Worm (Caenorhabditis elegans) whole organism, L2 larva: ENCODE measurements around the gene ZC518.8.

ENCODE experiments used
- C34F6.9 ChIP-seq: fragments of 150-350 bp; optimal IDR thresholded peaks from 2 replicates; lab custom pipeline; 2014; ENCODE audit warnings: missing biosample characterization, missing genetic modification characterization
- F13H6.1 ChIP-seq: sonication (generic microtip); optimal IDR thresholded peaks from 2 replicates; lab custom pipeline; 2016; ENCODE audit warnings: missing genetic modification characterization, missing compliant biosample characterization
- R02D3.7 ChIP-seq: fragments of 150-350 bp; optimal IDR thresholded peaks from 2 replicates; lab custom pipeline; 2014; ENCODE audit warnings: missing biosample characterization, missing genetic modification characterization
- Y55F3AM.14 ChIP-seq: fragments of 200-800 bp; sonication (Bioruptor generic); optimal IDR thresholded peaks from 2 replicates; lab custom pipeline; 2018; ENCODE audit warnings: mild to moderate bottlenecking, missing genetic modification characterization, missing compliant biosample characterization
- alr-1 ChIP-seq: fragments of 150-350 bp; optimal IDR thresholded peaks from 2 replicates; lab custom pipeline; 2014; ENCODE audit warnings: missing biosample characterization, missing genetic modification characterization
- blmp-1 ChIP-seq: sonication (generic microtip); optimal IDR thresholded peaks from 2 replicates; lab custom pipeline; 2017; ENCODE audit warnings: missing genetic modification characterization, mild to moderate bottlenecking, missing compliant biosample characterization, antibody characterized with exemption, moderate library complexity; ENCODE audit not compliant: insufficient read depth
- ceh-16 ChIP-seq: fragments of 150-350 bp; optimal IDR thresholded peaks from 2 replicates; lab custom pipeline; 2014; ENCODE audit warnings: missing biosample characterization, missing genetic modification characterization
- crh-2 ChIP-seq: sonication (generic microtip); optimal IDR thresholded peaks from 2 replicates; lab custom pipeline; 2017; ENCODE audit warnings: missing biosample characterization, missing genetic modification characterization
- egl-27 ChIP-seq: sonication (generic microtip); optimal IDR thresholded peaks from 3 replicates; lab custom pipeline; 2017; ENCODE audit warnings: missing biosample characterization, missing genetic modification reagents, missing genetic modification characterization
- elt-1 ChIP-seq: fragments of 150-350 bp; optimal IDR thresholded peaks from 2 replicates; lab custom pipeline; 2014; ENCODE audit warnings: missing biosample characterization, missing genetic modification characterization
- fos-1 ChIP-seq: fragments of 150-350 bp; optimal IDR thresholded peaks from 2 replicates; lab custom pipeline; 2014; ENCODE audit warnings: missing biosample characterization, missing genetic modification characterization
- gmeb-1 ChIP-seq: fragments of 150-350 bp; optimal IDR thresholded peaks from 2 replicates; lab custom pipeline; 2014; ENCODE audit warnings: missing biosample characterization, missing genetic modification characterization
- lin-11 ChIP-seq: fragments of 150-350 bp; sonication (generic microtip); optimal IDR thresholded peaks from 2 replicates; lab custom pipeline; 2014; ENCODE audit warnings: missing biosample characterization, missing genetic modification characterization, inconsistent platforms, mixed read lengths
- lin-39 ChIP-seq: fragments of 150-350 bp; optimal IDR thresholded peaks from 2 replicates; lab custom pipeline; 2014; ENCODE audit warnings: missing biosample characterization, missing genetic modification reagents, missing genetic modification characterization
- mbf-1 ChIP-seq: sonication (generic microtip); optimal IDR thresholded peaks from 2 replicates; lab custom pipeline; 2017; ENCODE audit warnings: missing biosample characterization, missing genetic modification characterization
- nhr-10 ChIP-seq: sonication (generic microtip); optimal IDR thresholded peaks from 2 replicates; lab custom pipeline; 2017; ENCODE audit warnings: missing biosample characterization, missing genetic modification characterization
- nhr-11 ChIP-seq: fragments of 150-350 bp; optimal IDR thresholded peaks from 2 replicates; lab custom pipeline; 2014; ENCODE audit warnings: missing biosample characterization, missing genetic modification characterization
- nhr-12 ChIP-seq: fragments of 150-350 bp; optimal IDR thresholded peaks from 2 replicates; lab custom pipeline; 2014; ENCODE audit warnings: missing biosample characterization, missing genetic modification characterization
- nhr-129 ChIP-seq: fragments of 150-350 bp; optimal IDR thresholded peaks from 2 replicates; lab custom pipeline; 2014; ENCODE audit warnings: missing biosample characterization, missing genetic modification characterization
- nhr-23 ChIP-seq: fragments of 150-350 bp; optimal IDR thresholded peaks from 2 replicates; lab custom pipeline; 2014; ENCODE audit warnings: missing biosample characterization, missing genetic modification reagents, missing genetic modification characterization
- nhr-25 ChIP-seq: fragments of 150-350 bp; sonication (generic microtip); optimal IDR thresholded peaks from 3 replicates; lab custom pipeline; 2014; ENCODE audit warnings: missing biosample characterization, missing genetic modification characterization
- nhr-77 ChIP-seq: fragments of 150-350 bp; optimal IDR thresholded peaks from 2 replicates; lab custom pipeline; 2014; ENCODE audit warnings: missing biosample characterization, missing genetic modification characterization
- peb-1 ChIP-seq: fragments of 150-350 bp; optimal IDR thresholded peaks from 2 replicates; lab custom pipeline; 2014; ENCODE audit warnings: missing biosample characterization, missing genetic modification characterization
- sem-4 ChIP-seq: fragments of 150-350 bp; optimal IDR thresholded peaks from 2 replicates; lab custom pipeline; 2014; ENCODE audit warnings: missing biosample characterization, missing genetic modification reagents, missing genetic modification characterization
- skn-1 ChIP-seq: sonication (generic microtip); optimal IDR thresholded peaks from 2 replicates; lab custom pipeline; 2017; ENCODE audit warnings: missing biosample characterization, missing genetic modification characterization
- sma-9 ChIP-seq, 2 experiments: fragments of 150-350 bp in 1 of 2; sonication (generic microtip) in 1 of 2; optimal IDR thresholded peaks; 2 replicates each; lab custom pipeline; 2014 to 2016; ENCODE audit warnings: missing genetic modification characterization in 2 of 2, mild to moderate bottlenecking in 1 of 2, missing biosample characterization in 1 of 2, missing compliant biosample characterization in 1 of 2, missing genetic modification reagents in 1 of 2, moderate library complexity in 1 of 2
- snpc-4 ChIP-seq: fragments of 150-350 bp; optimal IDR thresholded peaks from 2 replicates; lab custom pipeline; 2014; ENCODE audit warnings: missing biosample characterization, missing genetic modification characterization
- unc-39 ChIP-seq: fragments of 150-350 bp; optimal IDR thresholded peaks from 2 replicates; lab custom pipeline; 2014; ENCODE audit warnings: missing biosample characterization, missing genetic modification characterization
- unc-55 ChIP-seq: fragments of 150-350 bp; sonication (generic microtip); optimal IDR thresholded peaks from 3 replicates; lab custom pipeline; 2014; ENCODE audit warnings: missing biosample characterization, missing genetic modification reagents, missing genetic modification characterization
- zag-1 ChIP-seq: fragments of 150-350 bp; optimal IDR thresholded peaks from 2 replicates; lab custom pipeline; 2014; ENCODE audit warnings: missing biosample characterization, missing genetic modification characterization

The ZC518.8 gene

DNA sequence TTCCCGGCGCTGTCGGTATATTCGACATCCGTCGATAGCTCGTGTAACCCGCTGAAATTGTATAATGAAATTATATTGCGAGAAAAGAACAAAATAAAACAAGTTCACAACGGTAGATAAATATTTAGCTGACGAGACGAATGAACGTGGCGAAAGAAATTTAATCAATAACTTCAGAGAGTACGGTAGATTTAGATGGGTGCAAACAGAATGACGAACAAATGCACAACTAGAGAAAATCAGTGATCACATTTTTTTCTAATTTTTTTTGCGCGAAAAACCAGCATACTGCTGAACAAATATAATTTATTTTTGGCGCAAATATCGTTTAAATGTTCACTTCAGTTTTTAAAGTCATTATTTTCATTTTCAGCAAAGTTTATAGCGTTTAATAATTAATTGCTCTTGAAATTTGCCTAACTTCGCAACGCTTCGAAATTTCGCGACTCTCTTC lies 939 bp downstream of the ZC518.8 start, which contains the start of gene sec-24.2:
TSS of gene sec-24.2 (minus strand) at position 51 of the 454 bp plus-strand sequence.
- TF ChIP-seq C34F6.9 (tag; lab: Kevin White, UChicago) (peak; percentile 0), peb-1 (tag; lab: Kevin White, UChicago) (no peak)

- TF ChIP-seq peb-1 (tag; lab: Kevin White, UChicago) = no peak
- no peak for TF ChIP-seq elt-1 (tag; lab: Kevin White, UChicago)
- TF ChIP-seq fos-1 = no peak
- TF ChIP-seq sma-9 (GFP tag; optimal IDR thresholded peaks at IDR 0.05; lab: Kevin White, UChicago) = no peak
- TF ChIP-seq sma-9 (tag; optimal IDR thresholded peaks at IDR 0.05; lab: Kevin White, UChicago) = no peak
- no peak for TF ChIP-seq R02D3.7 (tag; lab: Kevin White, UChicago)
- no peak for TF ChIP-seq crh-2 (tag; lab: Kevin White, UChicago)
- TF ChIP-seq nhr-25 (tag; lab: Kevin White, UChicago) = no peak
- TF ChIP-seq zag-1 = no peak
- no peak for TF ChIP-seq nhr-129 (tag; lab: Kevin White, UChicago)
- no peak for TF ChIP-seq ceh-16
Measured at ce11 chrIV:12359979-12360378, 1.7 kb downstream of the ZC518.8 start.

DNA sequence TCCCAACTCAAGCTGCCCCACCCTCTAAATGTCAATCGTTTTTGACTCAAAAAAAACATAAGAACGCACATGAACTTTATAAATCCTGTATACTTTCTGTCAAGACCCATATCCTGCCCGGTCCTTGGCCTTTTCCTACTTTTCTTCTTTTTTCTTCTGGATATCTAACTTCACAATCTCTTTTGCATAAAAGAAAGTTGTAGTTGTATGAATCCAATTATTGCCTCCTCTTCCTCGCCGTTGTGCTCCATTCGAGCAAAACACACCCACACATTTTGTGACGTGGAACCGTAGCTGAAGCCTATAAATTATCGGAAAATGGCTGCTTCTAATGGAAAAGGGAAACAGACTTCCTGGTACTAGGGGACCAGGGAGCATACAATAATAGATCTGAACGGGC lies 11.5 kb downstream of the ZC518.8 start:
- TF ChIP-seq Y55F3AM.14 (GFP tag; lab: Kevin White, UChicago) (no peak), mbf-1 (tag; lab: Kevin White, UChicago) (no peak), peb-1 (tag; lab: Kevin White, UChicago) (no peak), F13H6.1 (tag; lab: Kevin White, UChicago) (no peak), snpc-4 (no peak), nhr-77 (tag; lab: Kevin White, UChicago) (no peak), lin-11 (tag; lab: Kevin White, UChicago) (no peak)

- TF ChIP-seq nhr-77 (tag; lab: Kevin White, UChicago) = no peak
- TF ChIP-seq skn-1 (tag; lab: Kevin White, UChicago) = no peak
- no peak for TF ChIP-seq C34F6.9 (tag; lab: Kevin White, UChicago)
- TF ChIP-seq unc-55 (GFP tag; lab: Kevin White, UChicago) = peak; percentile 49
Measured at ce11 chrIV:12349639-12350038, 12.1 kb downstream of the ZC518.8 start, which contains the start of gene best-22. Gene best-22, plus strand, starts transcription at chrIV:12349939.

DNA sequence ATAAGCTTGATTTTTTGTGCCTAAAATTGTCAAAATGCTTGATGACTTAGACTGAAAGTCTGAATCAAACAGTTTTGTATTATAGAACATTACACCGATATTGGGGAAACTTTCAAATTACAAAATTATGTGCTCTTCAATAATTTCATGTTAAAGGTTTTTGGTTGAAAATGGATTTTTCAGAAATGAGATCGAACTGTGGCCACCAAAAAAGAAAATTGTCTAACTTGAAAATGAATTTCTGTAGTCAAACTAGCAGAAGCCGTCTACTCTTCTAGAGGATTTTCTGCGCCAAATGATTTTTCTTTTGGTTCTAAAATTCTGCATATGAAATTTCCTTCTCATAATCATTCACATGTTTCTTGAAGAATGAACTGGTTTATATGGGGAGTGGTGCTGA lies 20.8 kb downstream of the ZC518.8 start:
- no peak for TF ChIP-seq lin-39 (tag; lab: Kevin White, UChicago)

- no peak for TF ChIP-seq skn-1 (tag; lab: Kevin White, UChicago)
- no peak for TF ChIP-seq crh-2 (tag; lab: Kevin White, UChicago)
- TF ChIP-seq sem-4 (tag; lab: Kevin White, UChicago) = no peak
- TF ChIP-seq lin-11 (tag; lab: Kevin White, UChicago) = no peak
- TF ChIP-seq alr-1 (tag; lab: Kevin White, UChicago) = no peak
- TF ChIP-seq Y55F3AM.14 (GFP tag; lab: Kevin White, UChicago) = no peak
- TF ChIP-seq nhr-12 (tag; lab: Kevin White, UChicago) = no peak
- no peak for TF ChIP-seq zag-1
- TF ChIP-seq nhr-10 (tag; lab: Kevin White, UChicago) = no peak
- TF ChIP-seq R02D3.7 (tag; lab: Kevin White, UChicago) = no peak
- no peak for TF ChIP-seq fos-1
- no peak for TF ChIP-seq ceh-16
- TF ChIP-seq unc-39 (tag; lab: Kevin White, UChicago) = no peak
Measured at ce11 chrIV:12336893-12337627, 24.6 kb downstream of the ZC518.8 start, which contains the start of the genes F19B6.10 and wht-5. Gene F19B6.10, plus strand, starts transcription at chrIV:12337193. Gene wht-5, plus strand, starts transcription at chrIV:12337577.

DNA sequence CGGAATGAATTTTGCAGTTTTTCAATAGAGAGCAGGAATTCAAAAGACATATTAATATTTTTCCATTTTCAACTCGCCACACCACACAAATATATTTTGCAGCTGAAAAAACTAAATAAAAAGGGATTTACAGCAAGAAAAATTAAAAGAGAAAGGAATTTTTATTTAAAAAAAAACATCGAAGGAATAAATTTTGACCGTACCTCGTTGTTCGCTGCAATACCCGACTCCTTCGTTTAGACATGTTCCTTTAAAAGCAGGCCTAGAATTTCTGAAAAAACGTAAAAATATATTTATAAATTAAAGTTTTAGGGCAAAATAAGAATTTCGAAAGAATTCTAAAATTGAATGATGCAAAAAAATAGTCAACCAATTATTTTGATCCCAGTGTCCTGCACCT lies 25.9 kb downstream of the ZC518.8 start, which contains the start of gene F19B6.1:
TSS of gene F19B6.1 (minus strand) at position 278 of the 400 bp plus-strand sequence.
- TF ChIP-seq nhr-23 (tag; lab: Kevin White, UChicago) (no peak), unc-55 (GFP tag; lab: Kevin White, UChicago) (no peak), Y55F3AM.14 (GFP tag; lab: Kevin White, UChicago) (no peak), fos-1 (no peak), egl-27 (tag; lab: Kevin White, UChicago) (no peak), nhr-10 (tag; lab: Kevin White, UChicago) (no peak), nhr-25 (tag; lab: Kevin White, UChicago) (no peak), gmeb-1 (tag; lab: Kevin White, UChicago) (no peak), nhr-11 (tag; lab: Kevin White, UChicago) (no peak), sem-4 (tag; lab: Kevin White, UChicago) (no peak), lin-39 (tag; lab: Kevin White, UChicago) (no peak), C34F6.9 (tag; lab: Kevin White, UChicago) (no peak), ceh-16 (no peak), blmp-1 (no peak)
